Worm (Caenorhabditis elegans) whole organism, young adult: ENCODE measurements around the gene Y43F8C.9.
A peak's percentile ranks its signal among the peaks of the same experiment; 100 is the strongest.

Experiments used
- B0019.2 ChIP-seq: fragments of 200-800 bp; sonication (Bioruptor generic); conservative IDR thresholded peaks from 2 replicates; pipeline ENCODE4 v1.3.6; 2022; ENCODE audit warnings: missing genetic modification reagents, missing genetic modification characterization, missing compliant biosample characterization
- B0261.1 ChIP-seq: sonication (generic microtip); optimal IDR thresholded peaks from 2 replicates; lab custom pipeline; 2016; ENCODE audit warnings: mild to moderate bottlenecking, missing genetic modification characterization, moderate library complexity, missing compliant biosample characterization
- C06A6.2 ChIP-seq: fragments of 200-800 bp; sonication (Bioruptor generic); conservative IDR thresholded peaks from 2 replicates; pipeline ENCODE4 v1.3.6; 2022; ENCODE audit warnings: missing genetic modification characterization, missing compliant biosample characterization
- F10E7.11 ChIP-seq: sonication (generic microtip); optimal IDR thresholded peaks from 2 replicates; lab custom pipeline; 2017; ENCODE audit warnings: mild to moderate bottlenecking, missing genetic modification characterization, moderate library complexity, missing compliant biosample characterization
- F22D6.2 ChIP-seq: sonication (generic microtip); optimal IDR thresholded peaks from 2 replicates; lab custom pipeline; 2016; ENCODE audit warnings: mild to moderate bottlenecking, missing genetic modification characterization, missing compliant biosample characterization
- F23B12.7 ChIP-seq: sonication (generic microtip); optimal IDR thresholded peaks from 2 replicates; lab custom pipeline; 2017; ENCODE audit warnings: missing genetic modification characterization, mild to moderate bottlenecking, missing compliant biosample characterization, antibody characterized with exemption, moderate library complexity; ENCODE audit not compliant: insufficient read depth
- F52B5.7 ChIP-seq: sonication (generic microtip); optimal IDR thresholded peaks from 2 replicates; lab custom pipeline; 2016; ENCODE audit warnings: mild to moderate bottlenecking, missing genetic modification characterization, missing compliant biosample characterization
- K11D2.4 ChIP-seq: fragments of 200-800 bp; sonication (Bioruptor generic); IDR thresholded peaks from 2 replicates; pipeline ENCODE4 v1.3.6; 2022; ENCODE audit warnings: missing genetic modification reagents, missing genetic modification characterization, missing compliant biosample characterization
- Y53G8AR.9 ChIP-seq: fragments of 200-800 bp; sonication (Bioruptor generic); conservative IDR thresholded peaks from 2 replicates; pipeline ENCODE4 v1.3.6; 2022; ENCODE audit warnings: missing genetic modification reagents, missing genetic modification characterization, missing compliant biosample characterization
- Y79H2A.3 ChIP-seq: fragments of 200-800 bp; sonication (Bioruptor generic); conservative IDR thresholded peaks from 2 replicates; pipeline ENCODE4 v1.3.6; 2022; ENCODE audit warnings: missing genetic modification reagents, missing genetic modification characterization, missing compliant biosample characterization
- Y95B8A.8 ChIP-seq: fragments of 200-800 bp; sonication (Bioruptor generic); IDR thresholded peaks from 2 replicates; pipeline ENCODE4 v1.3.6; 2022; ENCODE audit warnings: missing genetic modification reagents, missing genetic modification characterization, missing compliant biosample characterization
- ZK185.1 ChIP-seq: sonication (generic microtip); optimal IDR thresholded peaks from 2 replicates; lab custom pipeline; 2016; ENCODE audit warnings: mild to moderate bottlenecking, missing genetic modification characterization, missing compliant biosample characterization; ENCODE audit not compliant: poor library complexity, severe bottlenecking
- aptf-2 ChIP-seq: fragments of 200-800 bp; sonication (Bioruptor generic); conservative IDR thresholded peaks from 2 replicates; pipeline ENCODE4 v1.3.6; 2022; ENCODE audit warnings: missing genetic modification reagents, missing genetic modification characterization, missing compliant biosample characterization
- attf-6 ChIP-seq: fragments of 200-800 bp; sonication (Bioruptor generic); IDR thresholded peaks from 2 replicates; pipeline ENCODE4 v1.3.6; 2022; ENCODE audit warnings: missing genetic modification reagents, missing genetic modification characterization, missing compliant biosample characterization
- bed-1 ChIP-seq: fragments of 200-800 bp; sonication (Bioruptor generic); IDR thresholded peaks from 2 replicates; pipeline ENCODE4 v1.3.6; 2022; ENCODE audit warnings: missing genetic modification reagents, missing genetic modification characterization, missing compliant biosample characterization
- bed-2 ChIP-seq: fragments of 200-800 bp; sonication (Bioruptor generic); IDR thresholded peaks from 2 replicates; pipeline ENCODE4 v1.3.6; 2022; ENCODE audit warnings: missing genetic modification reagents, missing genetic modification characterization, missing compliant biosample characterization
- cebp-1 ChIP-seq, 2 experiments: fragments of 200-800 bp in 1 of 2; sonication (Bioruptor generic) in 1 of 2; sonication (generic microtip) in 1 of 2; IDR thresholded peaks in 1 of 2; optimal IDR thresholded peaks in 1 of 2; 2 replicates each; pipeline versions ENCODE4 v1.3.6 to Lab custom; 2017 to 2022; ENCODE audit warnings: missing compliant biosample characterization in 2 of 2, missing genetic modification characterization in 2 of 2, mild to moderate bottlenecking in 1 of 2, missing genetic modification reagents in 1 of 2, moderate library complexity in 1 of 2
- ceh-40 ChIP-seq: fragments of 200-800 bp; sonication (Bioruptor generic); IDR thresholded peaks from 2 replicates; pipeline ENCODE4 v1.3.6; 2022; ENCODE audit warnings: missing genetic modification characterization, missing compliant biosample characterization
- efl-1 ChIP-seq: fragments of 150-350 bp; optimal IDR thresholded peaks from 2 replicates; lab custom pipeline; 2014; ENCODE audit warnings: missing biosample characterization, missing genetic modification reagents, missing genetic modification characterization
- egl-44 ChIP-seq: fragments of 200-800 bp; sonication (Bioruptor generic); IDR thresholded peaks from 2 replicates; pipeline ENCODE4 v1.3.6; 2022; ENCODE audit warnings: missing genetic modification reagents, missing genetic modification characterization, missing compliant biosample characterization
- ets-4 ChIP-seq: fragments of 200-800 bp; sonication (Bioruptor generic); optimal IDR thresholded peaks from 2 replicates; lab custom pipeline; 2018; ENCODE audit warnings: mild to moderate bottlenecking, missing genetic modification characterization, missing compliant biosample characterization
- hmg-1.2 ChIP-seq: fragments of 200-800 bp; sonication (Bioruptor generic); IDR thresholded peaks from 2 replicates; pipeline ENCODE4 v1.3.6; 2022; ENCODE audit warnings: missing genetic modification reagents, missing genetic modification characterization, missing compliant biosample characterization
- hmg-20 ChIP-seq: fragments of 200-800 bp; sonication (Bioruptor generic); IDR thresholded peaks from 2 replicates; pipeline ENCODE4 v1.3.6; 2022; ENCODE audit warnings: missing genetic modification reagents, missing genetic modification characterization, missing compliant biosample characterization
- hsf-1 ChIP-seq: fragments of 200-800 bp; sonication (Bioruptor generic); IDR thresholded peaks from 2 replicates; pipeline ENCODE4 v1.3.6; 2022; ENCODE audit warnings: missing genetic modification reagents, missing genetic modification characterization, missing compliant biosample characterization
- let-607 ChIP-seq, 2 experiments: fragments of 200-800 bp in 1 of 2; sonication (Bioruptor generic) in 1 of 2; sonication (generic microtip) in 1 of 2; optimal IDR thresholded peaks; 2 replicates each; lab custom pipeline; 2016 to 2018; ENCODE audit warnings: mild to moderate bottlenecking in 2 of 2, missing compliant biosample characterization in 2 of 2, missing genetic modification characterization in 2 of 2, moderate library complexity in 2 of 2, missing genotype in 1 of 2
- lin-26 ChIP-seq: fragments of 200-800 bp; sonication (Bioruptor generic); IDR thresholded peaks from 2 replicates; pipeline ENCODE4 v1.3.6; 2022; ENCODE audit warnings: missing genetic modification reagents, missing genetic modification characterization, missing compliant biosample characterization
- lin-54 ChIP-seq: fragments of 200-800 bp; sonication (Bioruptor generic); optimal IDR thresholded peaks from 2 replicates; lab custom pipeline; 2018; ENCODE audit warnings: mild to moderate bottlenecking, missing genetic modification characterization, missing compliant biosample characterization
- lsl-1 ChIP-seq: fragments of 200-800 bp; sonication (Bioruptor generic); optimal IDR thresholded peaks from 2 replicates; lab custom pipeline; 2018; ENCODE audit warnings: mild to moderate bottlenecking, missing genetic modification characterization, moderate library complexity, missing compliant biosample characterization
- lsy-27 ChIP-seq: sonication (generic microtip); optimal IDR thresholded peaks from 2 replicates; lab custom pipeline; 2017; ENCODE audit warnings: missing genetic modification characterization, mild to moderate bottlenecking, missing compliant biosample characterization, antibody characterized with exemption, missing genotype, borderline replicate concordance; ENCODE audit not compliant: insufficient read depth
- madf-6 ChIP-seq: fragments of 200-800 bp; sonication (Bioruptor generic); IDR thresholded peaks from 2 replicates; pipeline ENCODE4 v1.3.6; 2022; ENCODE audit warnings: missing genetic modification reagents, missing genetic modification characterization, missing compliant biosample characterization
- madf-8 ChIP-seq: fragments of 200-800 bp; sonication (Bioruptor generic); conservative IDR thresholded peaks from 2 replicates; pipeline ENCODE4 v1.3.6; 2022; ENCODE audit warnings: missing genetic modification reagents, missing genetic modification characterization, missing compliant biosample characterization
- nfyb-1 ChIP-seq: fragments of 200-800 bp; sonication (Bioruptor generic); IDR thresholded peaks from 2 replicates; pipeline ENCODE4 v1.3.6; 2022; ENCODE audit warnings: missing genetic modification reagents, missing genetic modification characterization, missing compliant biosample characterization
- nhr-179 ChIP-seq: sonication (generic microtip); optimal IDR thresholded peaks from 2 replicates; lab custom pipeline; 2016; ENCODE audit warnings: mild to moderate bottlenecking, missing genetic modification characterization, missing compliant biosample characterization
- rec-8 ChIP-seq, 2 experiments: sonication (generic microtip); optimal IDR thresholded peaks; 2 replicates each; lab custom pipeline; 2016; ENCODE audit warnings: mild to moderate bottlenecking in 2 of 2, missing genetic modification characterization in 2 of 2, missing genetic modification reagents in 2 of 2, missing genotype in 2 of 2, missing biosample characterization in 1 of 2, missing compliant biosample characterization in 1 of 2, moderate library complexity in 1 of 2
- snpc-1.1 ChIP-seq: sonication (generic microtip); optimal IDR thresholded peaks from 2 replicates; lab custom pipeline; 2017; ENCODE audit warnings: missing genetic modification characterization, mild to moderate bottlenecking, missing compliant biosample characterization, antibody characterized with exemption, moderate library complexity, missing genotype, missing genetic modification reagents; ENCODE audit not compliant: insufficient read depth
- snpc-4 ChIP-seq, 5 experiments: fragments of 150-350 bp in 1 of 5; sonication (generic microtip) in 4 of 5; optimal IDR thresholded peaks; 2 replicates each; lab custom pipeline; 2014 to 2018; ENCODE audit warnings: missing genetic modification characterization in 5 of 5, missing biosample characterization in 3 of 5, antibody characterized with exemption in 2 of 5, mild to moderate bottlenecking in 2 of 5, missing compliant biosample characterization in 2 of 5, missing genotype in 2 of 5, moderate library complexity in 2 of 5, missing genetic modification reagents in 1 of 5
- sptf-2 ChIP-seq: fragments of 200-800 bp; sonication (Bioruptor generic); optimal IDR thresholded peaks from 2 replicates; lab custom pipeline; 2018; ENCODE audit warnings: mild to moderate bottlenecking, missing genetic modification characterization, missing compliant biosample characterization
- unc-62 ChIP-seq: fragments of 150-350 bp; optimal IDR thresholded peaks from 2 replicates; lab custom pipeline; 2014; ENCODE audit warnings: missing biosample characterization, missing genetic modification reagents, missing genetic modification characterization
- zfh-2 ChIP-seq: fragments of 200-800 bp; sonication (Bioruptor generic); conservative IDR thresholded peaks from 2 replicates; pipeline ENCODE4 v1.3.6; 2022; ENCODE audit warnings: missing genetic modification reagents, missing genetic modification characterization, missing compliant biosample characterization
- ztf-26 ChIP-seq: sonication (generic microtip); optimal IDR thresholded peaks from 2 replicates; lab custom pipeline; 2017; ENCODE audit warnings: missing genetic modification characterization, missing compliant biosample characterization
- ztf-28 ChIP-seq: fragments of 200-800 bp; sonication (Bioruptor generic); IDR thresholded peaks from 2 replicates; pipeline ENCODE4 v1.3.6; 2022; ENCODE audit warnings: missing genetic modification reagents, missing genetic modification characterization, missing compliant biosample characterization

Gene Y43F8C.9

DNA sequence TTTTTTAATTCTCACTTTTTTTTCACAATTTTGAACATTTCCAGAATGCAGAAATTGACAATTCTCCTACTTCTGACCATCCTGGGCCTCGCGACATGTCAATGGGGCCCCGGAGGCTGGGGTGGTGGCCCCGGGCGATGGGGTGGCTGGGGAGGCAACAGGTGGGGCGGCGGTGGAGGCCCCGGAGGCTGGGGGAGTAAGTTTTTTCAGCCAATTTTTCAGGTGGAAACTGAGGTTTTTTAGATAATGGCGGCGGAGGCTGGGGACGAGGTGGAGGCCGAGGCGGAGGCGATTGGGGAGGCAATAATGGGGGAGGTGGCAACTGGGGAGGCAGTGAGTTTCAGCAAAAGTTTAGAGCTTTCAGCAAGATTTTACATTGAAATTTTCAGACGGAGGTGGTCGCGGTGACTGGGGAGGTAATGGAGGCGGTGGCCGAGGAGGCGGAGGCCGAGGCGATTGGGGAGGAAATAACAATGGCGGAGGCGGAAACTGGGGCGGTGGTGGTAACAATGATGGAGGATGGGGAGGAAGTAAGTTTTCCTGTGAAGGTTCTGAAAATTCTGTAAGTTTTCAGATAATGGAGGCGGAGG lies 35.7 kb upstream of the Y43F8C.9 start (continued):
- TF ChIP-seq madf-6 (GFP tag; lab: Robert Waterston, UW) (0 out of 2 replicates have a peak, but pooled peaks have one; percentile 25), F52B5.7 (tag; lab: Kevin White, UChicago) (no peak), nfyb-1 (peak; percentile 62; the same call in 1 of the 2 replicates), Y53G8AR.9 (no peak), let-607 (tag; optimal IDR thresholded peaks at IDR 0.05; lab: Kevin White, UChicago) (peak in 1 of 2 experiments; percentile 14)

DNA sequence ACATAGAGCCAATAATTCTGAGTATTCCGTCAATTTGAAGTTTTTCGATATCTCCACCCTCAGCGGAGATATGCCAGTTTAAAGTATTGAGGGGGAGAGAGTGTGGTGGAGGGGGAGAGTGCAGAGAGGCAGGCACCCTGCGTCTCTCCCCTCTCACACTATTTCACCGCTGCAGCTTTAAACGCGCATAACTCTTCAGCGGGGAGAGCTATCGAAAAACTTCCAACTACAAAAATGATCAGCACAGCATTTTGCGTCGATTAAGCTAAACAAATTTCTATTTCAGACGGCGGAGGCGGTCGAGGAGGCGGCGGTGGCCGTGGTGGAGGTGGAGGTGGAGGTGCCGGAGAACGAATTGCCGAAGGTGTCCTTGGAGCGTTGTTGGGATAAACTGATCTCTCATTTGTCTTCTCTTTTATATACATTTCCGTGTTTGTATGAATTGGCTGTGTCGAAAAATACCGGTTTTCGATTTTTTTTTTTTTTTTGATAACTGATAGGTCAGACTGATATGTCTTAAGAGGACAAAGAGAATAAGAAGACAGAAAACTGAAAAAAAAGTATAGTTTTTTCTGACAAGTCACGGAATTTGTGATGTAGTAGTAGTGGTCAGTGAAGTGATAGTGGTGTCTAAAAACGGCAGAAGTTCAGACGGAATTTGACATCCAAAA lies 34.1 kb upstream of the Y43F8C.9 start:
- TF ChIP-seq C06A6.2 (no peak), let-607 (tag; optimal IDR thresholded peaks at IDR 0.05; lab: Kevin White, UChicago) (no peak), Y53G8AR.9 (no peak), B0019.2 (GFP tag; lab: Robert Waterston, UW) (no peak), lsy-27 (tag; lab: Kevin White, UChicago) (no peak), rec-8 (tag; optimal IDR thresholded peaks at IDR 0.05; lab: Kevin White, UChicago) (no peak), lin-54 (GFP tag; lab: Kevin White, UChicago) (no peak), F23B12.7 (tag; lab: Kevin White, UChicago) (no peak), efl-1 (GFP tag; lab: Kevin White, UChicago) (no peak), bed-1 (GFP tag; lab: Robert Waterston, UW) (no peak), attf-6 (GFP tag; lab: Robert Waterston, UW) (no peak), snpc-1.1 (tag; lab: Kevin White, UChicago) (no peak), hmg-1.2 (peak; percentile 79), lin-26 (GFP tag; lab: Robert Waterston, UW) (no peak), B0261.1 (no peak), F10E7.11 (tag; lab: Kevin White, UChicago) (no peak), hsf-1 (GFP tag; lab: Robert Waterston, UW) (no peak), ZK185.1 (tag; lab: Kevin White, UChicago) (no peak), bed-2 (GFP tag; lab: Robert Waterston, UW) (no peak), ets-4 (no peak), sptf-2 (GFP tag; lab: Kevin White, UChicago) (no peak), unc-62 (no peak), ceh-40 (GFP tag; lab: Robert Waterston, UW) (no peak), lsl-1 (GFP tag; lab: Kevin White, UChicago) (no peak), F22D6.2 (no peak), Y95B8A.8 (GFP tag; lab: Robert Waterston, UW) (no peak), egl-44 (GFP tag; lab: Robert Waterston, UW) (no peak), cebp-1 (GFP tag; IDR thresholded peaks at IDR 0.05; lab: Robert Waterston, UW) (no peak), cebp-1 (tag; optimal IDR thresholded peaks at IDR 0.05; lab: Kevin White, UChicago) (no peak), ztf-28 (GFP tag; lab: Robert Waterston, UW) (no peak), K11D2.4 (GFP tag; lab: Robert Waterston, UW) (0 out of 2 replicates have a peak, but pooled peaks have one; percentile 40), nfyb-1 (0 out of 2 replicates have a peak, but pooled peaks have one; percentile 35), madf-8 (no peak), ztf-26 (tag; lab: Kevin White, UChicago) (peak; percentile 14), nhr-179 (no peak), aptf-2 (no peak), snpc-4 (GFP tag; optimal IDR thresholded peaks at IDR 0.05; lab: Kevin White, UChicago) (no peak), snpc-4 (tag; optimal IDR thresholded peaks at IDR 0.05; lab: Kevin White, UChicago) (no peak), zfh-2 (peak; percentile 67), hmg-20 (GFP tag; lab: Robert Waterston, UW) (no peak), Y79H2A.3 (no peak)
